Worm (Caenorhabditis elegans) whole organism, mixed stage, embryonic: Measurements from ENCODE around the gene T28A11.20.

ENCODE experiments used
- M03D4.4 ChIP-seq: sonication (generic microtip); optimal IDR thresholded peaks from 2 replicates; lab custom pipeline; 2017; ENCODE audit warnings: mild to moderate bottlenecking, missing genetic modification characterization, missing compliant biosample characterization
- bed-3 ChIP-seq: fragments of 200-800 bp; sonication (Bioruptor generic); optimal IDR thresholded peaks from 3 replicates; lab custom pipeline; 2018; ENCODE audit warnings: mild to moderate bottlenecking, missing genetic modification characterization, moderate library complexity, missing compliant biosample characterization
- blmp-1 ChIP-seq: fragments of 150-350 bp; optimal IDR thresholded peaks from 2 replicates; lab custom pipeline; 2014; ENCODE audit warnings: missing biosample characterization, missing genetic modification characterization
- ceh-39 ChIP-seq: fragments of 150-350 bp; optimal IDR thresholded peaks from 2 replicates; lab custom pipeline; 2014; ENCODE audit warnings: missing biosample characterization, missing genetic modification characterization
- ceh-43 ChIP-seq: fragments of 200-800 bp; sonication (Bioruptor generic); optimal IDR thresholded peaks from 2 replicates; lab custom pipeline; 2018; ENCODE audit warnings: mild to moderate bottlenecking, missing genetic modification characterization, moderate library complexity, missing compliant biosample characterization
- ceh-83 ChIP-seq: fragments of 200-800 bp; sonication (Bioruptor generic); optimal IDR thresholded peaks from 2 replicates; lab custom pipeline; 2018; ENCODE audit warnings: mild to moderate bottlenecking, missing genetic modification characterization, missing compliant biosample characterization
- ces-1 ChIP-seq: fragments of 150-350 bp; optimal IDR thresholded peaks from 2 replicates; lab custom pipeline; 2014; ENCODE audit warnings: missing biosample characterization, missing genetic modification reagents, missing genetic modification characterization
- drap-1 ChIP-seq: fragments of 200-800 bp; sonication (Bioruptor generic); optimal IDR thresholded peaks from 3 replicates; lab custom pipeline; 2018; ENCODE audit warnings: mild to moderate bottlenecking, missing genetic modification characterization, missing compliant biosample characterization
- elt-3 ChIP-seq: fragments of 150-350 bp; optimal IDR thresholded peaks from 2 replicates; lab custom pipeline; 2014; ENCODE audit warnings: missing biosample characterization, missing genetic modification characterization
- flh-1 ChIP-seq: fragments of 200-800 bp; sonication (Bioruptor generic); optimal IDR thresholded peaks from 2 replicates; lab custom pipeline; 2018; ENCODE audit warnings: mild to moderate bottlenecking, missing genetic modification characterization, moderate library complexity, missing compliant biosample characterization
- ham-2 ChIP-seq: fragments of 200-800 bp; sonication (Bioruptor generic); optimal IDR thresholded peaks from 2 replicates; lab custom pipeline; 2018; ENCODE audit warnings: mild to moderate bottlenecking, missing genetic modification characterization, missing compliant biosample characterization
- hlh-1 ChIP-seq: fragments of 150-350 bp; optimal IDR thresholded peaks from 2 replicates; lab custom pipeline; 2014; ENCODE audit warnings: missing biosample characterization, missing genetic modification reagents, missing genetic modification characterization
- lin-13 ChIP-seq: fragments of 150-350 bp; optimal IDR thresholded peaks from 2 replicates; lab custom pipeline; 2014; ENCODE audit warnings: missing biosample characterization, missing genetic modification characterization
- lsy-2 ChIP-seq: fragments of 150-350 bp; optimal IDR thresholded peaks from 2 replicates; lab custom pipeline; 2014; ENCODE audit warnings: missing biosample characterization, missing genetic modification characterization
- mab-5 ChIP-seq: fragments of 150-350 bp; optimal IDR thresholded peaks from 2 replicates; lab custom pipeline; 2014; ENCODE audit warnings: missing biosample characterization, missing genetic modification characterization
- mep-1 ChIP-seq: fragments of 150-350 bp; optimal IDR thresholded peaks from 2 replicates; lab custom pipeline; 2017; ENCODE audit warnings: missing biosample characterization, missing genetic modification reagents, missing genetic modification characterization, inconsistent platforms
- mls-2 ChIP-seq: sonication (generic microtip); optimal IDR thresholded peaks from 2 replicates; lab custom pipeline; 2016; ENCODE audit warnings: mild to moderate bottlenecking, missing genetic modification characterization, moderate library complexity, missing compliant biosample characterization
- nhr-12 ChIP-seq: fragments of 150-350 bp; optimal IDR thresholded peaks from 2 replicates; lab custom pipeline; 2014; ENCODE audit warnings: missing biosample characterization, missing genetic modification characterization
- nhr-2 ChIP-seq: fragments of 150-350 bp; optimal IDR thresholded peaks from 2 replicates; lab custom pipeline; 2014; ENCODE audit warnings: missing biosample characterization, missing genetic modification characterization
- nhr-237 ChIP-seq: fragments of 150-350 bp; optimal IDR thresholded peaks from 2 replicates; lab custom pipeline; 2014; ENCODE audit warnings: missing biosample characterization, missing genetic modification characterization
- nhr-28 ChIP-seq: fragments of 150-350 bp; optimal IDR thresholded peaks from 2 replicates; lab custom pipeline; 2014; ENCODE audit warnings: missing biosample characterization, missing genetic modification characterization
- nhr-76 ChIP-seq: sonication (generic microtip); optimal IDR thresholded peaks from 2 replicates; lab custom pipeline; 2017; ENCODE audit warnings: missing biosample characterization, missing genetic modification characterization
- pha-4 ChIP-seq: fragments of 150-350 bp; optimal IDR thresholded peaks from 2 replicates; lab custom pipeline; 2018; ENCODE audit warnings: missing biosample characterization, missing genetic modification reagents, missing genetic modification characterization
- sem-2 ChIP-seq: fragments of 200-800 bp; sonication (Bioruptor generic); optimal IDR thresholded peaks from 2 replicates; lab custom pipeline; 2018; ENCODE audit warnings: mild to moderate bottlenecking, missing genetic modification characterization, missing compliant biosample characterization
- snpc-4 ChIP-seq: fragments of 150-350 bp; optimal IDR thresholded peaks from 2 replicates; lab custom pipeline; 2014; ENCODE audit warnings: missing biosample characterization, missing genetic modification characterization
- sptf-1 ChIP-seq: sonication (generic microtip); optimal IDR thresholded peaks from 2 replicates; lab custom pipeline; 2017; ENCODE audit warnings: mild to moderate bottlenecking, missing genetic modification characterization, moderate library complexity, missing compliant biosample characterization
- tbx-8 ChIP-seq: fragments of 200-800 bp; sonication (Bioruptor generic); optimal IDR thresholded peaks from 2 replicates; lab custom pipeline; 2018; ENCODE audit warnings: mild to moderate bottlenecking, missing genetic modification characterization, moderate library complexity, missing compliant biosample characterization
- unc-120 ChIP-seq: sonication (generic microtip); optimal IDR thresholded peaks from 2 replicates; lab custom pipeline; 2017; ENCODE audit warnings: missing genetic modification characterization, missing compliant biosample characterization; ENCODE audit not compliant: poor library complexity, severe bottlenecking
- unc-39 ChIP-seq: fragments of 150-350 bp; optimal IDR thresholded peaks from 2 replicates; lab custom pipeline; 2014; ENCODE audit warnings: missing biosample characterization, missing genetic modification characterization
- unc-62 ChIP-seq: fragments of 150-350 bp; optimal IDR thresholded peaks from 2 replicates; lab custom pipeline; 2014; ENCODE audit warnings: missing biosample characterization, missing genetic modification reagents, missing genetic modification characterization
- zip-8 ChIP-seq: fragments of 150-350 bp; optimal IDR thresholded peaks from 2 replicates; lab custom pipeline; 2014; ENCODE audit warnings: missing biosample characterization, missing genetic modification characterization
- ztf-11 ChIP-seq: fragments of 150-350 bp; optimal IDR thresholded peaks from 2 replicates; lab custom pipeline; 2014; ENCODE audit warnings: missing biosample characterization, missing genetic modification characterization

Gene T28A11.20

DNA sequence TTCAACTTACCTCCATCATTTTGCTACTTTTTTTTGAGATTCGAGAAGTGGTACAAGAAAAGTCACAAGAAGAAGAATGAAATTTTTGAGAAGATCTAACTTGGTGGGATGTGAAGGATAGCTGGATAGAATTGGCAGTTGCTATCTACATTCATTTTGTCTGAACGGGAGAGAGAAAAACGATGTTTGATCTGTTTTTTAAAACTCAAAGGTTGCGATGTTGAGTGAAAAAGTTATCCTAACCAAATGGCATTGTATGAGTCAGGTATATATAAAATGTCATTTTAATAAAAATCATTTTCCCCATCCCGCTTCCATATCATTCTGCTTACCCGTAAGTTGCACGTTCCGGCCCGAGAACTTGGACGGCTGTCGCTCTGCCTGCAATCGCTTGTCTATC is 16.2 kb upstream of the T28A11.20 start, which contains the start of gene F35F10.6:
Gene F35F10.6 (minus strand): TSS at position 101 of the 400 bp plus-strand sequence.
- TF ChIP-seq elt-3 (tag; lab: Kevin White, UChicago) (no peak), drap-1 (GFP tag; lab: Kevin White, UChicago) (no peak), ceh-43 (GFP tag; lab: Kevin White, UChicago) (no peak), bed-3 (GFP tag; lab: Kevin White, UChicago) (no peak), unc-120 (no peak), snpc-4 (tag; lab: Kevin White, UChicago) (no peak), lin-13 (tag; lab: Kevin White, UChicago) (no peak), nhr-28 (tag; lab: Kevin White, UChicago) (no peak), mep-1 (tag; lab: Kevin White, UChicago) (no peak), flh-1 (GFP tag; lab: Kevin White, UChicago) (no peak), ceh-83 (no peak), sptf-1 (no peak), mab-5 (tag; lab: Kevin White, UChicago) (no peak), unc-62 (GFP tag; lab: Kevin White, UChicago) (no peak), unc-39 (tag; lab: Kevin White, UChicago) (no peak)

ce11 chrV:3288134-3288533 is 15.1 kb upstream of the T28A11.20 start:
- TF ChIP-seq snpc-4 (tag; lab: Kevin White, UChicago) (no peak), ham-2 (no peak), mep-1 (tag; lab: Kevin White, UChicago) (no peak)

DNA sequence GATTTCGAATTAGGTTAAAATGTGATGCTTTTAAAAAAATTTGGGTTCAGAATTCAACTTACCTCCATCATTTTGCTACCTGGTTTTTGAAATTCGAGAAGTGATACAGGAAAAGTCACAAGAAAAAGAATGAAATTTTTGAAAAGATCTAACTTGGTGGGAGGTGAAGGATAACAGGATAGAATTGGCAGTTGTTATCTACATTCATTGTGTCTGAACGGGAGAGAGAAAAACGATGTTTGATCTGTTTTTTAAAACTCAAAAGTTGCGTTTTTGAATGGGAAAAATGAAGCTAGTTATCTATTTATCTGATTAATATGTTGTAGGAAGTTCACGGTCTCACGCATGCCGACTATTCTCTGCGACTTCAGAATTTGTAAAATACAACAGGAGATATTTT is 14.3 kb upstream of the T28A11.20 start, which contains the start of gene F35F10.7:
Gene F35F10.7 (minus strand): TSS at position 101 of the 400 bp plus-strand sequence.
- no peak for TF ChIP-seq tbx-8
- TF ChIP-seq nhr-237 (tag; lab: Kevin White, UChicago) = no peak
- TF ChIP-seq unc-39 (tag; lab: Kevin White, UChicago) = no peak
- TF ChIP-seq zip-8 = no peak
- no peak for TF ChIP-seq mls-2 (tag; lab: Kevin White, UChicago)
- TF ChIP-seq sem-2 = no peak
- TF ChIP-seq M03D4.4 (tag; lab: Kevin White, UChicago) = no peak
- TF ChIP-seq nhr-12 (tag; lab: Kevin White, UChicago) = no peak
- TF ChIP-seq ceh-83 = no peak
- no peak for TF ChIP-seq ces-1 (GFP tag; lab: Kevin White, UChicago)
- TF ChIP-seq snpc-4 (tag; lab: Kevin White, UChicago) = no peak

DNA sequence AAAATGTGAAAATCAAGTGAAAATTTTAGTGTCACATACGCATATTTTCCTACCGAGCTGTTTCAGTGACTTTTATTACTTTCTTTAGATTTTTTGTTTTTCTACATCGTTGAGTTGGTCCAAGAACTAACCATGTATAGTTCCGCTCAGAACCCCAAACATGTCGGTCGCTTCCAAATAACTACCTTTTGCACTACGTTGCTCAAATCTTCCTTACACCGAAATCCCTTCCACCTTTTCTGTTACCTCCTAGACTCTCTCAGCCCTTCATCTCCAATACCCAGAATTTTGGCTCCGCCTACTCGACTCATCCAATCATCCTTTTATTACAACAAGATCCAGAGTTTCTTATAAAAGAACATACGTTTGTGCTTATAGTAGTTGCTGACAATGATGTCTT is 11.6 kb upstream of the T28A11.20 start, which contains the start of gene F35F10.5:
Gene F35F10.5 (plus strand): TSS at position 301 of the 400 bp plus-strand sequence.
- TF ChIP-seq unc-120 (no peak), nhr-237 (tag; lab: Kevin White, UChicago) (no peak)
- TF ChIP-seq, all 35 proteins: peak for 0

ce11 chrV:3282957-3283356 is 9.9 kb upstream of the T28A11.20 start, which contains the start of gene str-64:
str-64 (plus strand) TSS chrV:3283257.
- TF ChIP-seq nhr-2 (tag; lab: Kevin White, UChicago) = no peak
- TF ChIP-seq ceh-83 = no peak
- no peak for TF ChIP-seq unc-120
- TF ChIP-seq drap-1 (GFP tag; lab: Kevin White, UChicago) = no peak
- TF ChIP-seq ceh-39 = no peak

DNA sequence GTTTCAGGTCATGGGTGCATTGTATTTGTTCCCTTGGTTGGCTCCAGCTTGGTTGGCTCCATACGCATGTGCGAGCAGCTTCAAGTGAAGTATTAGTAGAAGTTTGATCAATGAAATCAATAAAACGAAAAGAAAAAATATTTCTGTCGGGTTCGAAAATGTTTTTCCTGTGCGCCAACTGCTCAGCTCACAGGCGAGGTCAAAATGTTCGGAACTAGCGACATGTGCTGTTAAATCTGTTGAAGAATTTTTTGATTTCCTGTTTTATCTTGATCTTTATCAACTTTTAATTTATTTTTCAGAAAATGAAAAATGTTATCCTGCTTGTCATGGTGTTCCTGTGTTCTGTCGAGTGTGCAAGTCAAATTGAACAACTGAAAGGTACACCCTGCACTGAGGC is 8.5 kb upstream of the T28A11.20 start, which contains the start of gene T28A11.25:
Gene T28A11.25 (plus strand): TSS at position 301 of the 400 bp plus-strand sequence.
- TF ChIP-seq blmp-1 (tag; lab: Kevin White, UChicago) = no peak
- TF ChIP-seq pha-4 = no peak
- no peak for TF ChIP-seq lin-13 (tag; lab: Kevin White, UChicago)
- TF ChIP-seq M03D4.4 (tag; lab: Kevin White, UChicago) = no peak
- TF ChIP-seq nhr-76 = no peak
- TF ChIP-seq ham-2 = no peak
- no peak for TF ChIP-seq hlh-1 (tag; lab: Kevin White, UChicago)
- TF ChIP-seq mep-1 (tag; lab: Kevin White, UChicago) = no peak
- TF ChIP-seq lsy-2 = no peak
- TF ChIP-seq flh-1 (GFP tag; lab: Kevin White, UChicago) = no peak
- TF ChIP-seq sem-2 = no peak
- no peak for TF ChIP-seq nhr-12 (tag; lab: Kevin White, UChicago)
- TF ChIP-seq ztf-11 (tag; lab: Kevin White, UChicago) = no peak
- TF ChIP-seq unc-120 = no peak
- no peak for TF ChIP-seq nhr-2 (tag; lab: Kevin White, UChicago)
- no peak for TF ChIP-seq unc-39 (tag; lab: Kevin White, UChicago)
- TF ChIP-seq, all 35 proteins: peak for 0
